Worm (Caenorhabditis elegans) whole organism, late embryonic: Measurements from ENCODE around the gene ZK1086.2.

Source experiments
- C38D4.7 ChIP-seq: fragments of 200-800 bp; sonication (Bioruptor generic); optimal IDR thresholded peaks from 2 replicates; lab custom pipeline; 2018; ENCODE audit warnings: mild to moderate bottlenecking, missing genetic modification characterization, moderate library complexity, missing compliant biosample characterization
- K09A11.1 ChIP-seq: sonication (generic microtip); optimal IDR thresholded peaks from 2 replicates; lab custom pipeline; 2017; ENCODE audit warnings: antibody characterized with exemption, mild to moderate bottlenecking, missing genetic modification characterization, missing compliant biosample characterization; ENCODE audit not compliant: insufficient read depth
- ama-1 ChIP-seq: fragments of 150-350 bp; optimal IDR thresholded peaks from 2 replicates; lab custom pipeline; 2014
- ceh-22 ChIP-seq: sonication (generic microtip); optimal IDR thresholded peaks from 2 replicates; lab custom pipeline; 2017; ENCODE audit warnings: missing biosample characterization, missing genetic modification characterization
- dmd-4 ChIP-seq: sonication (generic microtip); optimal IDR thresholded peaks from 2 replicates; lab custom pipeline; 2016; ENCODE audit warnings: borderline replicate concordance, missing genetic modification characterization, missing compliant biosample characterization
- dve-1 ChIP-seq: sonication (generic microtip); optimal IDR thresholded peaks from 2 replicates; lab custom pipeline; 2017; ENCODE audit warnings: antibody characterized with exemption, mild to moderate bottlenecking, missing genetic modification characterization, missing compliant biosample characterization
- hlh-8 ChIP-seq: sonication (generic microtip); optimal IDR thresholded peaks from 2 replicates; lab custom pipeline; 2016; ENCODE audit warnings: missing genotype, missing genetic modification characterization, missing compliant biosample characterization
- nfya-1 ChIP-seq: sonication (generic microtip); optimal IDR thresholded peaks from 2 replicates; lab custom pipeline; 2017; ENCODE audit warnings: missing genetic modification characterization, mild to moderate bottlenecking, missing compliant biosample characterization, antibody characterized with exemption, moderate library complexity
- nhr-11 ChIP-seq: fragments of 150-350 bp; optimal IDR thresholded peaks from 2 replicates; lab custom pipeline; 2014; ENCODE audit warnings: missing biosample characterization, missing genetic modification characterization
- pag-3 ChIP-seq: sonication (generic microtip); optimal IDR thresholded peaks from 2 replicates; lab custom pipeline; 2016; ENCODE audit warnings: missing compliant biosample characterization, missing genetic modification characterization, borderline replicate concordance
- pha-4 ChIP-seq: fragments of 150-350 bp; optimal IDR thresholded peaks from 2 replicates; lab custom pipeline; 2018; ENCODE audit warnings: missing biosample characterization, missing genetic modification reagents, missing genetic modification characterization
- pros-1 ChIP-seq: fragments of 150-350 bp; optimal IDR thresholded peaks from 2 replicates; lab custom pipeline; 2014; ENCODE audit warnings: missing biosample characterization, missing genetic modification reagents, missing genetic modification characterization
- syd-9 ChIP-seq: sonication (generic microtip); optimal IDR thresholded peaks from 2 replicates; lab custom pipeline; 2016; ENCODE audit warnings: mild to moderate bottlenecking, missing genetic modification characterization, moderate library complexity, missing compliant biosample characterization
- unc-3 ChIP-seq, 2 experiments: fragments of 200-800 bp in 1 of 2; sonication (Bioruptor generic) in 1 of 2; sonication (generic microtip) in 1 of 2; conservative IDR thresholded peaks in 1 of 2; optimal IDR thresholded peaks in 1 of 2; 2 replicates each; pipeline versions ENCODE4 v1.3.6 to Lab custom; 2016 to 2022; ENCODE audit warnings: missing compliant biosample characterization in 2 of 2, missing genetic modification characterization in 2 of 2, missing genetic modification reagents in 1 of 2

- TF ChIP-seq nhr-11, result no peak
- TF ChIP-seq C38D4.7, result no peak
- TF ChIP-seq unc-3 (GFP tag; conservative IDR thresholded peaks at IDR 0.05; lab: Robert Waterston, UW), result no peak
- TF ChIP-seq unc-3 (tag; optimal IDR thresholded peaks at IDR 0.05; lab: Kevin White, UChicago), result no peak
- TF ChIP-seq pha-4 (tag; lab: Kevin White, UChicago), result no peak
- no peak for TF ChIP-seq K09A11.1 (tag; lab: Kevin White, UChicago)
- TF ChIP-seq syd-9, result no peak
- TF ChIP-seq ama-1 (lab: Kevin White, UChicago), result no peak
- no peak for TF ChIP-seq pag-3 (tag; lab: Kevin White, UChicago)
- no peak for TF ChIP-seq ceh-22 (tag; lab: Kevin White, UChicago)
- TF ChIP-seq hlh-8 (tag; lab: Kevin White, UChicago), result no peak
- no peak for TF ChIP-seq nfya-1 (tag; lab: Kevin White, UChicago)
- TF ChIP-seq dve-1 (tag; lab: Kevin White, UChicago), result no peak
- TF ChIP-seq dmd-4 (tag; lab: Kevin White, UChicago), result no peak
- TF ChIP-seq pros-1 (tag; lab: Kevin White, UChicago), result no peak
These were observed at the start of gene ZK1086.2 for ce11 chrX:13793525-13793924.
